Fruit fly (Drosophila melanogaster) Kc167 (cell line): ENCODE results near the gene SmydA-2.

Source experiments
- Myc ChIP-seq: fragments of >200 bp; optimal IDR thresholded peaks from 2 replicates; lab custom pipeline; 2017; ENCODE audit warnings: missing external identifiers
- Sin3A ChIP-seq: fragments of >200 bp; optimal IDR thresholded peaks from 2 replicates; lab custom pipeline; 2018; ENCODE audit warnings: missing external identifiers
- h ChIP-seq: fragments of >200 bp; optimal IDR thresholded peaks from 3 replicates; lab custom pipeline; 2018; ENCODE audit warnings: missing external identifiers
- insv ChIP-seq: fragments of >200 bp; optimal IDR thresholded peaks from 3 replicates; lab custom pipeline; 2018; ENCODE audit warnings: missing external identifiers
- psq ChIP-seq: fragments of >200 bp; optimal IDR thresholded peaks from 2 replicates; lab custom pipeline; 2017; ENCODE audit warnings: missing external identifiers

DNA sequence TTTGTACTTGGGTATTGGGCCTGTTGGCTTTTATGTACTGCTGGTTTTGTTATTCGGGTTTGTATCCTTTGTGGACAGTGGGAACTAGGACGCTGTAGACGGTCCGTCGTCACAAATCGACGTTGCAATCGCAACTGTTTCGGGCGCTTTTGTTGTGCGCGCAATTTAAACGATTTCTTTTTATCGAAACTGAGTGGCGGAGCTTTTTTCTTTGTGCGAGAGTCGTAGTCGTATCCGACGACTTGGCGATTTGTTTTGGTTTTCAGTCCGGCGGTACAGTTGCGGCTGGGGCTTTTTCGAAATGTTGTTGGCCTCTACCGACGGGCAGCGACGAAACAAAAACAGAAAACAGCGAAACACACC lies 7.4 kb downstream of the SmydA-2 start:
- TF ChIP-seq h (no peak), Sin3A (lab: Kevin White, UChicago) (no peak), psq (no peak), Myc (lab: Kevin White, UChicago) (no peak), insv (lab: Kevin White, UChicago) (no peak)
